Fruit fly (Drosophila melanogaster): ENCODE results near the gene Rbp6.

DNA sequence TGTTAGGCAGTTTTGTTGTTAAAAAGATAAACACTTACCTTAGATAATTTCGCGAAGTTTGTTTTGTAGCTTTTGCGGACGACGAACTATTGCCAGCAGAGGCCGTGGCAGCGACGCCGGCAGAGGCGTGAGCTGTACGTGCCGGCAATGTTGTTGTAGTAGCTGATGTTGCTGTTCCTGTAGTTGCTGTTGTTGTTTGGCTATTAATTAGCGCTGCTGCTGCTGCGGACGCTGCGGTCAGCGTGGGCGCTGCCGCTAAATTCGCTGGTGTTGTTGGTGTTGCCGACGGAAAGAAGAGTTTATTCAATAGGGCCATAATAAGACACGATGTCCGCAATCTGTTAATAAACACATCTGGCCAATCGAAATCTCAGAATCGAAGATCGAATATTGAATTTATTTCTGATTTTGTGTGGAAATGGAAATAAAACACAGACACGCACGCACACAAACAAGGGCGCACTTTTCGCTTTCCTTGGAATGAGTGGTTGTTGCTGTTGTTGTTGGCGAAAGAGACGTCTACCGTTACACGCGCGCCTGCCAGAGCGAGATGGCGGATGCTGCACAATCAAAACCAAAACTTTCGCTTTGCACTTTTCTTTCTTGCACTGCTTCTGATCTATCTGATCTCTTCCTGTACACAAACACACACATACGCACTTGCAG is 226.5 kb downstream of the Rbp6 start:
- no peak for TF ChIP-seq dac (GFP tag; optimal IDR thresholded peaks at IDR 0.05)
- TF ChIP-seq fd59A (GFP tag; optimal IDR thresholded peaks at IDR 0.05), result no peak
- TF ChIP-seq CG3919 (GFP tag; optimal IDR thresholded peaks at IDR 0.05), result no peak
- TF ChIP-seq topi (GFP tag; optimal IDR thresholded peaks at IDR 0.05), result no peak
- no peak for TF ChIP-seq CG10669 (GFP tag; optimal IDR thresholded peaks at IDR 0.05)
- TF ChIP-seq CG6163 (GFP tag; IDR thresholded peaks at IDR 0.05), result no peak; the same call in 2 of the 3 replicates
- TF ChIP-seq CG15336 (GFP tag; IDR thresholded peaks at IDR 0.05), result no peak
- TF ChIP-seq CG10631 (GFP tag; optimal IDR thresholded peaks at IDR 0.05), result no peak
- no peak for TF ChIP-seq salr (GFP tag; optimal IDR thresholded peaks at IDR 0.05)
- TF ChIP-seq CG11762 (GFP tag; optimal IDR thresholded peaks at IDR 0.05; ENCODE audit: insufficient read depth), result no peak
- TF ChIP-seq Gug (GFP tag; IDR thresholded peaks at IDR 0.05), result no peak
- TF ChIP-seq net (GFP tag; optimal IDR thresholded peaks at IDR 0.05), result no peak
- TF ChIP-seq Sox102F (GFP tag; optimal IDR thresholded peaks at IDR 0.05), result no peak
